Fruit fly (Drosophila melanogaster) whole organism, embryonic: ENCODE measurements around the gene Charon.
A peak's percentile ranks its signal among the peaks of the same experiment; 100 is the strongest.

Experiments used
- Blimp-1 ChIP-seq: fragments of 200-800 bp; sonication (Bioruptor generic); optimal IDR thresholded peaks from 3 replicates; lab custom pipeline; 2018; ENCODE audit warnings: missing biosample characterization, missing genetic modification characterization, mild to moderate bottlenecking, moderate library complexity, missing genetic modification reagents
- C15 ChIP-seq: fragments of 200-800 bp; sonication (Bioruptor generic); IDR thresholded peaks from 3 replicates; pipeline ENCODE4 v1.3.6; 2022; ENCODE audit warnings: missing biosample characterization, missing genetic modification characterization
- CG10209 ChIP-seq: fragments of 200-800 bp; sonication (Bioruptor generic); optimal IDR thresholded peaks from 3 replicates; lab custom pipeline; 2017; ENCODE audit warnings: missing biosample characterization, mild to moderate bottlenecking, missing genetic modification characterization, missing genetic modification reagents
- CG11247 ChIP-seq: fragments of 200-800 bp; sonication (Bioruptor generic); IDR thresholded peaks from 2 replicates; pipeline ENCODE4 v1.3.6; 2022; ENCODE audit warnings: missing biosample characterization, missing genetic modification characterization
- CG11398 ChIP-seq: fragments of 200-800 bp; sonication (Bioruptor generic); optimal IDR thresholded peaks from 2 replicates; lab custom pipeline; 2016; ENCODE audit warnings: missing biosample characterization, missing genetic modification characterization
- CG11695 ChIP-seq: fragments of 200-800 bp; sonication (Bioruptor generic); IDR thresholded peaks from 3 replicates; pipeline ENCODE4 v1.3.6; 2022; ENCODE audit warnings: missing biosample characterization, missing genetic modification characterization
- CG16863 ChIP-seq: fragments of 200-800 bp; sonication (Bioruptor generic); optimal IDR thresholded peaks from 3 replicates; lab custom pipeline; 2016; ENCODE audit warnings: missing biosample characterization, missing genetic modification characterization
- CG17361 ChIP-seq: fragments of 200-800 bp; sonication (Bioruptor generic); IDR thresholded peaks from 3 replicates; pipeline ENCODE4 v1.3.6; 2022; ENCODE audit warnings: missing biosample characterization, missing genetic modification characterization
- CG18764 ChIP-seq: fragments of 200-800 bp; sonication (Bioruptor generic); optimal IDR thresholded peaks from 3 replicates; lab custom pipeline; 2016; ENCODE audit warnings: missing biosample characterization, missing genetic modification characterization
- CG2129 ChIP-seq: fragments of 200-800 bp; sonication (Bioruptor generic); IDR thresholded peaks from 2 replicates; pipeline ENCODE4 v1.3.6; 2022; ENCODE audit warnings: missing biosample characterization, missing genetic modification characterization; ENCODE audit not compliant: partially characterized antibody
- CG2202 ChIP-seq: fragments of 200-800 bp; sonication (Bioruptor generic); optimal IDR thresholded peaks from 2 replicates; lab custom pipeline; 2018; ENCODE audit warnings: missing biosample characterization, mild to moderate bottlenecking, missing genetic modification characterization
- CG3726 ChIP-seq: fragments of 200-800 bp; sonication (Bioruptor generic); IDR thresholded peaks from 3 replicates; pipeline ENCODE4, ENCODE4 v1.3.6; 2022; ENCODE audit warnings: missing biosample characterization, missing genetic modification characterization
- CG4282 ChIP-seq: fragments of 200-800 bp; sonication (Bioruptor generic); optimal IDR thresholded peaks from 2 replicates; lab custom pipeline; 2016; ENCODE audit warnings: missing biosample characterization, missing genetic modification characterization
- CG4404 ChIP-seq: fragments of 200-800 bp; sonication (Bioruptor generic); IDR thresholded peaks from 2 replicates; pipeline ENCODE4 v1.3.6; 2022; ENCODE audit warnings: missing biosample characterization, missing genetic modification characterization
- CG5953 ChIP-seq: fragments of 200-800 bp; sonication (Bioruptor generic); IDR thresholded peaks from 2 replicates; pipeline ENCODE4 v1.3.6; 2022; ENCODE audit warnings: missing biosample characterization, missing genetic modification characterization
- CG6175 ChIP-seq: fragments of 200-800 bp; sonication (Bioruptor generic); IDR thresholded peaks from 3 replicates; pipeline ENCODE4 v1.3.6; 2022; ENCODE audit warnings: missing biosample characterization, missing genetic modification characterization
- CG6272 ChIP-seq: fragments of 200-800 bp; sonication (Bioruptor generic); IDR thresholded peaks from 2 replicates; pipeline ENCODE4 v1.3.6; 2022; ENCODE audit warnings: missing biosample characterization, missing genetic modification characterization
- CG6854 ChIP-seq: fragments of 200-800 bp; sonication (Bioruptor generic); optimal IDR thresholded peaks from 3 replicates; lab custom pipeline; 2017; ENCODE audit warnings: missing biosample characterization, mild to moderate bottlenecking, missing genetic modification characterization
- CG7372 ChIP-seq: fragments of 200-800 bp; sonication (Bioruptor generic); IDR thresholded peaks from 2 replicates; pipeline ENCODE4 v1.3.6; 2022; ENCODE audit warnings: missing biosample characterization, missing genetic modification characterization
- CG7786 ChIP-seq: fragments of 200-800 bp; sonication (Bioruptor generic); optimal IDR thresholded peaks from 2 replicates; lab custom pipeline; 2016; ENCODE audit warnings: missing biosample characterization, missing genetic modification characterization
- CG9817 ChIP-seq: fragments of 200-800 bp; sonication (Bioruptor generic); optimal IDR thresholded peaks from 2 replicates; lab custom pipeline; 2018; ENCODE audit warnings: missing biosample characterization, mild to moderate bottlenecking, missing genetic modification characterization, moderate library complexity
- Dbx ChIP-seq: fragments of 200-800 bp; sonication (Bioruptor generic); IDR thresholded peaks from 3 replicates; pipeline ENCODE4 v1.3.6; 2022; ENCODE audit warnings: missing biosample characterization, missing genetic modification characterization
- ERR ChIP-seq: fragments of 200-800 bp; sonication (Bioruptor generic); optimal IDR thresholded peaks from 2 replicates; lab custom pipeline; 2016; ENCODE audit warnings: missing biosample characterization, missing genetic modification characterization
- Eip74EF ChIP-seq, 2 experiments: fragments of 200-800 bp in 1 of 2; fragments of >200 bp in 1 of 2; sonication (Bioruptor generic) in 1 of 2; optimal IDR thresholded peaks; 2 replicates each; lab custom pipeline; 2017 to 2019; ENCODE audit warnings: missing biosample characterization in 2 of 2, missing genetic modification characterization in 2 of 2, mild to moderate bottlenecking in 1 of 2, moderate library complexity in 1 of 2
- H2.0 ChIP-seq: fragments of 200-800 bp; sonication (Bioruptor generic); IDR thresholded peaks from 2 replicates; pipeline ENCODE4 v1.3.6; 2022; ENCODE audit warnings: missing biosample characterization, missing genetic modification characterization
- HLHmδ ChIP-seq: fragments of 200-800 bp; sonication (Bioruptor generic); optimal IDR thresholded peaks from 2 replicates; lab custom pipeline; 2018; ENCODE audit warnings: missing biosample characterization, mild to moderate bottlenecking, missing genetic modification characterization, moderate library complexity
- Hr51 ChIP-seq, 2 experiments: fragments of 200-800 bp; sonication (Bioruptor generic); optimal IDR thresholded peaks; 2 replicates in 1 of 2; 3 replicates in 1 of 2; lab custom pipeline; 2016 to 2018; ENCODE audit warnings: missing biosample characterization in 2 of 2, missing genetic modification characterization in 2 of 2, mild to moderate bottlenecking in 1 of 2, moderate library complexity in 1 of 2
- Nf-YA ChIP-seq: fragments of 200-800 bp; sonication (Bioruptor generic); IDR thresholded peaks from 2 replicates; pipeline ENCODE4 v1.3.6; 2022; ENCODE audit warnings: missing biosample characterization, missing genetic modification characterization
- Poxn ChIP-seq: fragments of 200-800 bp; sonication (Bioruptor generic); IDR thresholded peaks from 2 replicates; pipeline ENCODE4 v1.3.6; 2022; ENCODE audit warnings: missing biosample characterization, missing genetic modification characterization
- Scr ChIP-seq: fragments of 200-800 bp; sonication (Bioruptor generic); IDR thresholded peaks from 2 replicates; pipeline ENCODE4 v1.3.6; 2022; ENCODE audit warnings: missing biosample characterization, missing genetic modification characterization; ENCODE audit not compliant: partially characterized antibody
- Side ChIP-seq: fragments of 200-800 bp; sonication (Bioruptor generic); optimal IDR thresholded peaks from 2 replicates; lab custom pipeline; 2016; ENCODE audit warnings: missing biosample characterization, missing genetic modification characterization
- Stat92E ChIP-seq, 3 experiments: fragments of >200 bp in 2 of 3; fragments of 200-800 bp in 1 of 3; sonication (Bioruptor generic) in 1 of 3; optimal IDR thresholded peaks; 2 replicates each; lab custom pipeline; 2017 to 2019; ENCODE audit warnings: missing biosample characterization in 3 of 3, missing genetic modification characterization in 3 of 3, mild to moderate bottlenecking in 1 of 3, moderate library complexity in 1 of 3
- Trl ChIP-seq, 3 experiments: fragments of >200 bp in 2 of 3; fragments of 200-800 bp in 1 of 3; sonication (Bioruptor generic) in 1 of 3; optimal IDR thresholded peaks; 2 replicates in 1 of 3; 3 replicates in 2 of 3; lab custom pipeline; 2016 to 2017; ENCODE audit warnings: missing biosample characterization in 1 of 3, missing genetic modification characterization in 1 of 3
- Usf ChIP-seq: fragments of 200-800 bp; sonication (Bioruptor generic); optimal IDR thresholded peaks from 2 replicates; lab custom pipeline; 2017; ENCODE audit warnings: missing genotype, missing biosample characterization, missing genetic modification characterization
- dati ChIP-seq: fragments of 200-800 bp; sonication (Bioruptor generic); IDR thresholded peaks from 2 replicates; pipeline ENCODE4 v1.3.6; 2022; ENCODE audit warnings: missing biosample characterization, missing genetic modification characterization
- disco-r ChIP-seq: fragments of 200-800 bp; sonication (Bioruptor generic); optimal IDR thresholded peaks from 2 replicates; lab custom pipeline; 2016; ENCODE audit warnings: missing biosample characterization, missing genetic modification characterization
- dpn ChIP-seq, 2 experiments: fragments of 200-800 bp; sonication (Bioruptor generic); optimal IDR thresholded peaks; 3 replicates each; lab custom pipeline; 2016; ENCODE audit warnings: missing biosample characterization in 2 of 2, missing genetic modification characterization in 2 of 2
- exex ChIP-seq: fragments of 200-800 bp; sonication (Bioruptor generic); optimal IDR thresholded peaks from 4 replicates; lab custom pipeline; 2018; ENCODE audit warnings: missing biosample characterization, mild to moderate bottlenecking, missing genetic modification characterization, moderate library complexity
- grn ChIP-seq: fragments of 200-800 bp; sonication (Bioruptor generic); optimal IDR thresholded peaks from 3 replicates; lab custom pipeline; 2017; ENCODE audit warnings: missing biosample characterization, missing genetic modification characterization
- hb ChIP-seq: fragments of 200-800 bp; sonication (Bioruptor generic); IDR thresholded peaks from 3 replicates; pipeline ENCODE4 v1.3.6; 2022; ENCODE audit warnings: missing biosample characterization, missing genetic modification characterization; ENCODE audit not compliant: partially characterized antibody
- jigr1 ChIP-seq: fragments of 200-800 bp; sonication (Bioruptor generic); IDR thresholded peaks from 3 replicates; pipeline ENCODE4 v1.3.6; 2022; ENCODE audit warnings: missing biosample characterization, missing genetic modification characterization
- lbe ChIP-seq: fragments of 200-800 bp; sonication (Bioruptor generic); optimal IDR thresholded peaks from 2 replicates; lab custom pipeline; 2016; ENCODE audit warnings: missing biosample characterization, mild to moderate bottlenecking, missing genetic modification characterization
- maf-S ChIP-seq: fragments of 200-800 bp; sonication (Bioruptor generic); optimal IDR thresholded peaks from 2 replicates; lab custom pipeline; 2016; ENCODE audit warnings: missing biosample characterization, missing genetic modification characterization
- mld ChIP-seq: fragments of 200-800 bp; sonication (Bioruptor generic); IDR thresholded peaks from 3 replicates; pipeline ENCODE4 v1.3.6; 2022; ENCODE audit warnings: missing biosample characterization, missing genetic modification characterization; ENCODE audit not compliant: partially characterized antibody
- nerfin-1 ChIP-seq: fragments of 200-800 bp; sonication (Bioruptor generic); optimal IDR thresholded peaks from 3 replicates; lab custom pipeline; 2019; ENCODE audit warnings: missing biosample characterization, mild to moderate bottlenecking, missing genetic modification characterization, moderate library complexity
- odd ChIP-seq: fragments of 200-800 bp; sonication (Bioruptor generic); optimal IDR thresholded peaks from 2 replicates; lab custom pipeline; 2017; ENCODE audit warnings: missing biosample characterization, mild to moderate bottlenecking, missing genetic modification characterization
- rib ChIP-seq: fragments of 200-800 bp; sonication (Bioruptor generic); IDR thresholded peaks from 2 replicates; pipeline ENCODE4 v1.3.6; 2022; ENCODE audit warnings: missing biosample characterization, missing genetic modification characterization
- twi ChIP-seq: fragments of 200-800 bp; optimal IDR thresholded peaks from 2 replicates; lab custom pipeline; 2019; ENCODE audit warnings: missing biosample characterization, mild to moderate bottlenecking, missing genetic modification characterization, moderate library complexity
- vfl ChIP-seq: fragments of 200-800 bp; sonication (Bioruptor generic); optimal IDR thresholded peaks from 2 replicates; lab custom pipeline; 2016; ENCODE audit warnings: missing biosample characterization, missing genetic modification characterization

Charon gene

DNA sequence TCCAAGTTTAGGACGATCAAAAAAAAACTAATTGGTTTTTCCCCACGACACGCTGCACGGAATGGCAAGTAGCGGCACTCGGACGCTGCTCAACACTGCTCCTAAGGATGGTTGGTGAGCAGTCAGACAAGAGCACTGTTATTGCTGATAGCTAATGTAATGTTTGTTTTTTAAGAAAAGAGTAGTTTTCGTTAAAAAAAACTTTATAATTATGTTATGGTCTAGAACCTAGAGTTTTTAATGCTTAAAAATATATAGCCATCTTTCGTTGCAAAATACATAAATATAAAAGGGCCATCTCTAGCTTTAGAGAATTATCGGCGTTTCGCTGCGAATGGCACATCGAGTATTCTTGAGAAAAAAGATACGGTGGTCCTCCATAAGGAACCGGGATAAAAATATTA, at the start of gene Charon, which contains the start of gene CG4887 (continued):
- TF ChIP-seq CG10209 (GFP tag; lab: Kevin White, UChicago) = peak; percentile 75
- no peak for TF ChIP-seq Trl (optimal IDR thresholded peaks at IDR 0.05; lab: Kevin White, UChicago)
- peak; percentile 86 for TF ChIP-seq Trl (GFP tag; optimal IDR thresholded peaks at IDR 0.05; lab: Kevin White, UChicago)
- peak; percentile 80 for TF ChIP-seq vfl (GFP tag; lab: Kevin White, UChicago)
- peak; percentile 89 for TF ChIP-seq CG9817 (tag; lab: Kevin White, UChicago)
- no peak for TF ChIP-seq jigr1
- peak; percentile 48 for TF ChIP-seq disco-r (GFP tag; lab: Kevin White, UChicago)
- peak; percentile 67 for TF ChIP-seq CG11398 (GFP tag; lab: Kevin White, UChicago)
- TF ChIP-seq maf-S (GFP tag; lab: Kevin White, UChicago) = peak; percentile 79
- TF ChIP-seq Stat92E (GFP tag; optimal IDR thresholded peaks at IDR 0.05; lab: Kevin White, UChicago) = peak in 1 of 3 experiments; percentile 15
- TF ChIP-seq lbe (GFP tag; lab: Kevin White, UChicago) = no peak
- peak; percentile 67 for TF ChIP-seq ERR
- peak; percentile 79 for TF ChIP-seq CG11247 (GFP tag; lab: Robert Waterston, UW)
- TF ChIP-seq CG18764 (GFP tag; lab: Kevin White, UChicago) = no peak
- TF ChIP-seq dpn (GFP tag; optimal IDR thresholded peaks at IDR 0.05; lab: Kevin White, UChicago) = peak; percentile 87 to 88
- TF ChIP-seq CG4282 (GFP tag; lab: Kevin White, UChicago) = peak; percentile 62
- TF ChIP-seq CG5953 = peak; percentile 33; the same call in 1 of the 2 replicates
- peak; percentile 83; the same call in 1 of the 2 replicates for TF ChIP-seq CG7372 (GFP tag; lab: Robert Waterston, UW)
- TF ChIP-seq rib = peak; percentile 66
- peak; percentile 52; the same call in 1 of the 2 replicates for TF ChIP-seq Nf-YA (GFP tag; lab: Robert Waterston, UW)
- no peak for TF ChIP-seq odd (GFP tag; lab: Kevin White, UChicago)
- peak; percentile 56 for TF ChIP-seq H2.0 (GFP tag; lab: Robert Waterston, UW)
- TF ChIP-seq CG4404 (GFP tag; lab: Robert Waterston, UW) = peak; percentile 82
- TF ChIP-seq twi (tag; lab: Kevin White, UChicago) = peak; percentile 70
- no peak for TF ChIP-seq hb
- peak; percentile 82 for TF ChIP-seq Scr (GFP tag; lab: Robert Waterston, UW)
- peak; percentile 58; the same call in 1 of the 3 replicates for TF ChIP-seq C15 (GFP tag; lab: Robert Waterston, UW)
- peak; percentile 89 for TF ChIP-seq Dbx (GFP tag; lab: Robert Waterston, UW)
- no peak; the same call in 2 of the 3 replicates for TF ChIP-seq CG17361 (GFP tag; lab: Robert Waterston, UW)
- TF ChIP-seq Blimp-1 (GFP tag; lab: Kevin White, UChicago) = no peak
- TF ChIP-seq Hr51 (GFP tag; optimal IDR thresholded peaks at IDR 0.05; lab: Kevin White, UChicago) = peak in 1 of 2 experiments; percentile 83
- no peak for TF ChIP-seq HLHmδ (GFP tag; lab: Kevin White, UChicago)
- TF ChIP-seq Side = peak; percentile 85
- TF ChIP-seq CG6854 (GFP tag; lab: Kevin White, UChicago) = peak; percentile 5
- peak; percentile 53 for TF ChIP-seq Usf (GFP tag; lab: Kevin White, UChicago)
- peak; percentile 77 for TF ChIP-seq CG6272
- peak; percentile 69; the same call in 2 of the 3 replicates for TF ChIP-seq CG6175 (GFP tag; lab: Robert Waterston, UW)
- peak; percentile 41; the same call in 1 of the 3 replicates for TF ChIP-seq CG11695
- TF ChIP-seq CG16863 = peak; percentile 84
- no peak; the same call in 1 of the 2 replicates for TF ChIP-seq Poxn (GFP tag; lab: Robert Waterston, UW)
- no peak; the same call in 1 of the 3 replicates for TF ChIP-seq CG3726 (GFP tag; lab: Robert Waterston, UW)
- peak; percentile 41; the same call in 1 of the 2 replicates for TF ChIP-seq CG2129 (GFP tag; lab: Robert Waterston, UW)
- peak; percentile 76 for TF ChIP-seq nerfin-1 (tag; lab: Kevin White, UChicago)
- TF ChIP-seq Eip74EF (GFP tag; optimal IDR thresholded peaks at IDR 0.05; lab: Kevin White, UChicago) = no peak
- TF ChIP-seq grn = no peak
- TF ChIP-seq CG2202 (tag; lab: Kevin White, UChicago) = peak; percentile 51
- no peak for TF ChIP-seq exex (tag; lab: Kevin White, UChicago)
- TF ChIP-seq mld (GFP tag; lab: Robert Waterston, UW) = no peak
- TF ChIP-seq CG7786 (GFP tag; lab: Kevin White, UChicago) = peak; percentile 88
- no peak for TF ChIP-seq dati (GFP tag; lab: Robert Waterston, UW)
